Fruit fly (Drosophila melanogaster): ENCODE data around the gene CG9386.

DNA sequence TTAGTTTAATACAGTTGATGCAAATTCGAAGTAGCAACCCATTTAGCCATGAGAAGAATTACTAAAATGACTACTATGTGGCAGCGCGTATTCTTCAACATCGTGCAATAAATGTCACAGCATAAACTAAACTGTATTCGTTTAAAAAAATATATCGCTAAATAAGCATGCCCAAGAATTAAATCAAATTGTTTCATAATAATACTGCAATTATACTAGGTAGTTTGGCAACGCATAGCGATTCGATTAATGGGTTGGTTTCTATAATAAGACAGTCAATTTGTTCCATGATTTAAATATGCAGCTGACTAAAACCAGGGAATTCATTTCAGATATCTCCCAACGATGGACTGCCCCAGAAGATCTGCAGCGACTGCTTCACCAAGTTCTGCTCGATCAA is 27.9 kb upstream of the CG9386 start, which contains the start of gene CG33654:
- TF ChIP-seq psq (optimal IDR thresholded peaks at IDR 0.05) (no peak), ttk (optimal IDR thresholded peaks at IDR 0.05) (no peak), Myc (optimal IDR thresholded peaks at IDR 0.05) (no peak), Sin3A (optimal IDR thresholded peaks at IDR 0.05) (no peak), h (optimal IDR thresholded peaks at IDR 0.05) (no peak), insv (optimal IDR thresholded peaks at IDR 0.05) (no peak)
